Worm (Caenorhabditis elegans): Measurements from ENCODE around the gene Y54E2A.7.

Y54E2A.7 gene

DNA sequence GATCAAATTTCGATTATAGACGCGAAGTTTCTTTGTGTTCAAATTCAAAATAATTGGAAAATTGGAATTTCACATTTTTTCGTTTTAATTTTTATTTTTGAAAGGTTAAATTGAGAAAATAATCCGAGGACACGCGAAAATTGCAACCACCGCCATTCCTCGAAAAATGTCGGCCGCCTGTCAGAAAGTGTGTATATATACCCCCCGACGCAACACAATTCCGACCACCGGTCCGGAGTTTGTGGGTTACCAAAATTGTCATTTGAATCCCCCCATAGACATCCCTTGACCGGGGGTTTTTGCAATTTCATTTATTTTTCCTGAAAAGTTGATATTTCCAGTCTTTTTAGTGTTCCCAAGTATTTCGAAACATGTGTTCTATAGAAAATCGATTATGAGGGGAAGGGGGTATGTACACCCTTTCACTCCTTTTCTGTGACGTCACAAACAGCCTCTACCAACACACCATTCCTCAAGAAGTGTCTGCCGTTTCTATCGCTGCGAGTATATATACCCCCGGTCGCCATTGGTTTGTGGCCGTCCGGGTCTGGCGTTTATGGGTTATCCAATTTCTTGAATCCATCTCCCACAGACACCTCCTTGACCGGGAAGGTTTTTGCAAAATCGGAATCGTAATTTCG is 31.6 kb upstream of the Y54E2A.7 start, which contains the start of gene W01D2.3:
Gene W01D2.3 (minus strand): TSS at position 51 of the 641 bp plus-strand sequence.
- peak; percentile 61 for TF ChIP-seq nhr-6 (tag; optimal IDR thresholded peaks at IDR 0.05)
- TF ChIP-seq sem-4 (tag; optimal IDR thresholded peaks at IDR 0.05) = peak; percentile 68
- TF ChIP-seq lsy-2 (tag; optimal IDR thresholded peaks at IDR 0.05) = peak; percentile 50 to 71
- TF ChIP-seq ceh-82 (tag; optimal IDR thresholded peaks at IDR 0.05) = no peak
- no peak for TF ChIP-seq nhr-237 (tag; optimal IDR thresholded peaks at IDR 0.05)
- no peak for TF ChIP-seq aly-2 (tag; optimal IDR thresholded peaks at IDR 0.05)
- TF ChIP-seq mbf-1 (tag; optimal IDR thresholded peaks at IDR 0.05) = no peak
- no peak for TF ChIP-seq elt-3 (tag; optimal IDR thresholded peaks at IDR 0.05)
- no peak for TF ChIP-seq nhr-10 (tag; optimal IDR thresholded peaks at IDR 0.05)
- TF ChIP-seq ztf-11 (tag; optimal IDR thresholded peaks at IDR 0.05) = no peak
- no peak for TF ChIP-seq ceh-16 (tag; optimal IDR thresholded peaks at IDR 0.05)
- no peak for TF ChIP-seq nhr-23 (tag; optimal IDR thresholded peaks at IDR 0.05)
- TF ChIP-seq lin-13 (GFP tag; optimal IDR thresholded peaks at IDR 0.05) = peak; percentile 45
- peak; percentile 76 for TF ChIP-seq F13H6.1 (tag; optimal IDR thresholded peaks at IDR 0.05)
- peak; percentile 40 for TF ChIP-seq crh-2 (tag; optimal IDR thresholded peaks at IDR 0.05)
- peak; percentile 78 for TF ChIP-seq blmp-1 (tag; optimal IDR thresholded peaks at IDR 0.05; ENCODE audit: insufficient read depth)
- no peak for TF ChIP-seq skn-1 (tag; optimal IDR thresholded peaks at IDR 0.05)
- peak; percentile 19 for TF ChIP-seq ztf-4 (tag; optimal IDR thresholded peaks at IDR 0.05)
- TF ChIP-seq nhr-77 (tag; optimal IDR thresholded peaks at IDR 0.05) = peak; percentile 42
- peak; percentile 19 for TF ChIP-seq mab-5 (tag; optimal IDR thresholded peaks at IDR 0.05)
- TF ChIP-seq C34F6.9 (tag; optimal IDR thresholded peaks at IDR 0.05) = peak; percentile 51
- TF ChIP-seq peb-1 (tag; optimal IDR thresholded peaks at IDR 0.05) = no peak
- peak; percentile 3 for TF ChIP-seq zag-1 (tag; optimal IDR thresholded peaks at IDR 0.05)
- TF ChIP-seq dmd-4 (tag; optimal IDR thresholded peaks at IDR 0.05) = no peak
- peak; percentile 75 for TF ChIP-seq Y55F3AM.14 (GFP tag; optimal IDR thresholded peaks at IDR 0.05)
- no peak for TF ChIP-seq elt-1 (tag; optimal IDR thresholded peaks at IDR 0.05)
- TF ChIP-seq mdl-1 (tag; optimal IDR thresholded peaks at IDR 0.05) = no peak
- TF ChIP-seq lin-11 (tag; optimal IDR thresholded peaks at IDR 0.05) = peak; percentile 4
- no peak for TF ChIP-seq lin-39 (tag; optimal IDR thresholded peaks at IDR 0.05)
- TF ChIP-seq fos-1 (tag; optimal IDR thresholded peaks at IDR 0.05) = peak; percentile 48
- TF ChIP-seq sma-3 (GFP tag; optimal IDR thresholded peaks at IDR 0.05) = peak; percentile 59
- TF ChIP-seq sma-9 (GFP tag; optimal IDR thresholded peaks at IDR 0.05) = no peak
- no peak for TF ChIP-seq sma-9 (tag; optimal IDR thresholded peaks at IDR 0.05)
- peak; percentile 4 for TF ChIP-seq ama-1 (optimal IDR thresholded peaks at IDR 0.05)
- TF ChIP-seq ztf-1 (GFP tag; conservative IDR thresholded peaks at IDR 0.05) = no peak
- TF ChIP-seq alr-1 (tag; optimal IDR thresholded peaks at IDR 0.05) = no peak
- no peak for TF ChIP-seq nhr-11 (tag; optimal IDR thresholded peaks at IDR 0.05)
- TF ChIP-seq nhr-129 (tag; optimal IDR thresholded peaks at IDR 0.05) = peak; percentile 70
- TF ChIP-seq R02D3.7 (tag; optimal IDR thresholded peaks at IDR 0.05) = no peak
- TF ChIP-seq unc-39 (tag; optimal IDR thresholded peaks at IDR 0.05) = no peak
- peak; percentile 61 for TF ChIP-seq unc-55 (GFP tag; optimal IDR thresholded peaks at IDR 0.05)
- TF ChIP-seq unc-62 (GFP tag; optimal IDR thresholded peaks at IDR 0.05) = no peak
- TF ChIP-seq egl-27 (tag; optimal IDR thresholded peaks at IDR 0.05) = no peak
- no peak for TF ChIP-seq ZK546.5 (tag; optimal IDR thresholded peaks at IDR 0.05)
- no peak for TF ChIP-seq nhr-12 (tag; optimal IDR thresholded peaks at IDR 0.05)
- TF ChIP-seq snpc-4 (tag; optimal IDR thresholded peaks at IDR 0.05) = peak; percentile 98
- peak; percentile 78 for TF ChIP-seq nhr-25 (tag; optimal IDR thresholded peaks at IDR 0.05)
- TF ChIP-seq nhr-21 (tag; optimal IDR thresholded peaks at IDR 0.05) = peak; percentile 39
- TF ChIP-seq gmeb-1 (tag; optimal IDR thresholded peaks at IDR 0.05) = peak; percentile 71
